Worm (Caenorhabditis elegans) whole organism, midembryonic: Measurements from ENCODE around the gene twk-48.

ENCODE experiments used
- cog-1 ChIP-seq: sonication (generic microtip); optimal IDR thresholded peaks from 2 replicates; lab custom pipeline; 2016; ENCODE audit warnings: missing genetic modification characterization, missing compliant biosample characterization
- flt-1 ChIP-seq: fragments of 200-800 bp; sonication (Bioruptor generic); IDR thresholded peaks from 2 replicates; pipeline ENCODE4 v1.3.6; 2022; ENCODE audit warnings: missing genetic modification characterization, missing compliant biosample characterization
- ztf-29 ChIP-seq: fragments of 200-800 bp; sonication (Bioruptor generic); IDR thresholded peaks from 2 replicates; pipeline ENCODE4 v1.3.6; 2022; ENCODE audit warnings: missing genetic modification reagents, missing genetic modification characterization, missing compliant biosample characterization

DNA sequence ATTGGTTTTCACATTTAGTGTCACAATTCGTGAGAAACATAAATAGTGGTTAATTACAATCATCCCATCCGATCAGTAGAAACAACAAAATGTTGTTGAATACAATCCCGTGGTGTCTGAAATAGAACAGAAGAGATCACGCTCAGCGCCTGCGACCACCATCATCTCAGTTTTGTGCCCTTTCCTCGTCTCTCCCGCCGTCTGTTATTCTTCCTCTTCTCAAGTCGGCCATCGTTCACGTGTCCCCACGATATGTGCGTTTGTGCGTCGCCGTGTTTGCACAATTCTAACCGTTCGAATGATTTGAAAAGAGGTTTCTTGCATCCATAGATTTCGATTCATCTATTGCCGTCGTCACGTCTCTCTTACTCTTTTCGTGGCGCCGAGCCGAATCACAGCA, 41.8 kb upstream of the twk-48 start, which contains the start of gene panl-3:
- no peak for TF ChIP-seq ztf-29
- TF ChIP-seq cog-1 (tag; lab: Kevin White, UChicago), result no peak
- no peak for TF ChIP-seq flt-1
